Fruit fly (Drosophila melanogaster) whole organism, embryonic: Measurements from ENCODE around the gene AstA-R1.

ENCODE experiments used
- CG1024 ChIP-seq: fragments of 200-800 bp; sonication (Bioruptor generic); IDR thresholded peaks from 2 replicates; pipeline ENCODE4 v1.3.6; 2022; ENCODE audit warnings: missing biosample characterization, missing genetic modification characterization
- CG11504 ChIP-seq: fragments of 200-800 bp; sonication (Bioruptor generic); optimal IDR thresholded peaks from 3 replicates; lab custom pipeline; 2019; ENCODE audit warnings: missing biosample characterization, mild to moderate bottlenecking, missing genetic modification characterization, moderate library complexity
- CG11696 ChIP-seq: fragments of 200-800 bp; sonication (Bioruptor generic); IDR thresholded peaks from 2 replicates; pipeline ENCODE4 v1.3.6; 2022; ENCODE audit warnings: missing biosample characterization, missing genetic modification characterization
- CG12219 ChIP-seq: fragments of 200-800 bp; sonication (Bioruptor generic); optimal IDR thresholded peaks from 3 replicates; lab custom pipeline; 2018; ENCODE audit warnings: missing biosample characterization, mild to moderate bottlenecking, missing genetic modification characterization
- CG12769 ChIP-seq: fragments of 200-800 bp; sonication (Bioruptor generic); optimal IDR thresholded peaks from 2 replicates; lab custom pipeline; 2019; ENCODE audit warnings: missing biosample characterization, mild to moderate bottlenecking, missing genetic modification characterization, moderate library complexity
- CG13296 ChIP-seq: fragments of 200-800 bp; sonication (Bioruptor generic); optimal IDR thresholded peaks from 3 replicates; lab custom pipeline; 2018; ENCODE audit warnings: missing biosample characterization, mild to moderate bottlenecking, missing genetic modification characterization
- CG14710 ChIP-seq: fragments of 200-800 bp; sonication (Bioruptor generic); optimal IDR thresholded peaks from 3 replicates; lab custom pipeline; 2019; ENCODE audit warnings: missing biosample characterization, mild to moderate bottlenecking, missing genetic modification characterization, moderate library complexity
- CG15696 ChIP-seq: fragments of 200-800 bp; sonication (Bioruptor generic); optimal IDR thresholded peaks from 2 replicates; lab custom pipeline; 2019; ENCODE audit warnings: missing biosample characterization, mild to moderate bottlenecking, missing genetic modification characterization, moderate library complexity
- CG17328 ChIP-seq: fragments of 200-800 bp; sonication (Bioruptor generic); IDR thresholded peaks from 2 replicates; pipeline ENCODE4 v1.3.6; 2022; ENCODE audit warnings: missing biosample characterization, missing genetic modification characterization
- CG17359 ChIP-seq: fragments of 200-800 bp; sonication (Bioruptor generic); optimal IDR thresholded peaks from 3 replicates; lab custom pipeline; 2018; ENCODE audit warnings: missing biosample characterization, mild to moderate bottlenecking, missing genetic modification characterization, moderate library complexity
- CG17829 ChIP-seq: fragments of 200-800 bp; optimal IDR thresholded peaks from 2 replicates; lab custom pipeline; 2019; ENCODE audit warnings: missing biosample characterization, mild to moderate bottlenecking, missing genetic modification characterization, moderate library complexity
- CG1792 ChIP-seq: fragments of 200-800 bp; sonication (Bioruptor generic); optimal IDR thresholded peaks from 2 replicates; lab custom pipeline; 2016; ENCODE audit warnings: missing biosample characterization, missing genetic modification characterization
- CG1832 ChIP-seq: fragments of 200-800 bp; sonication (Bioruptor generic); optimal IDR thresholded peaks from 2 replicates; lab custom pipeline; 2017; ENCODE audit warnings: missing biosample characterization, mild to moderate bottlenecking, missing genetic modification characterization, inconsistent platforms
- CG2129 ChIP-seq: fragments of 200-800 bp; sonication (Bioruptor generic); IDR thresholded peaks from 2 replicates; pipeline ENCODE4 v1.3.6; 2022; ENCODE audit warnings: missing biosample characterization, missing genetic modification characterization; ENCODE audit not compliant: partially characterized antibody
- CG2202 ChIP-seq: fragments of 200-800 bp; sonication (Bioruptor generic); optimal IDR thresholded peaks from 2 replicates; lab custom pipeline; 2018; ENCODE audit warnings: missing biosample characterization, mild to moderate bottlenecking, missing genetic modification characterization
- CG30431 ChIP-seq: fragments of 200-800 bp; sonication (Bioruptor generic); optimal IDR thresholded peaks from 2 replicates; lab custom pipeline; 2017; ENCODE audit warnings: missing biosample characterization, missing genetic modification characterization
- CG31224 ChIP-seq: fragments of 200-800 bp; sonication (Bioruptor generic); IDR thresholded peaks from 2 replicates; pipeline ENCODE4 v1.3.6; 2022; ENCODE audit warnings: missing biosample characterization, missing genetic modification characterization
- CG42726 ChIP-seq: fragments of 200-800 bp; sonication (Bioruptor generic); IDR thresholded peaks from 2 replicates; pipeline ENCODE4 v1.3.6; 2022; ENCODE audit warnings: missing biosample characterization, missing genetic modification characterization; ENCODE audit not compliant: partially characterized antibody
- CG4404 ChIP-seq: fragments of 200-800 bp; sonication (Bioruptor generic); IDR thresholded peaks from 2 replicates; pipeline ENCODE4 v1.3.6; 2022; ENCODE audit warnings: missing biosample characterization, missing genetic modification characterization
- CG4424 ChIP-seq: fragments of 200-800 bp; sonication (Bioruptor generic); optimal IDR thresholded peaks from 3 replicates; lab custom pipeline; 2016; ENCODE audit warnings: missing biosample characterization, missing genetic modification characterization
- CG6654 ChIP-seq: fragments of 200-800 bp; sonication (Bioruptor generic); optimal IDR thresholded peaks from 2 replicates; lab custom pipeline; 2017; ENCODE audit warnings: missing biosample characterization, mild to moderate bottlenecking, missing genetic modification characterization
- CG8944 ChIP-seq: fragments of 200-800 bp; sonication (Bioruptor generic); optimal IDR thresholded peaks from 3 replicates; lab custom pipeline; 2016; ENCODE audit warnings: missing biosample characterization, missing genetic modification characterization
- Chrac-16 ChIP-seq: fragments of 200-800 bp; sonication (Bioruptor generic); optimal IDR thresholded peaks from 3 replicates; lab custom pipeline; 2016; ENCODE audit warnings: missing biosample characterization, missing genetic modification characterization
- D19B ChIP-seq: fragments of 200-800 bp; sonication (Bioruptor generic); optimal IDR thresholded peaks from 2 replicates; lab custom pipeline; 2017; ENCODE audit warnings: missing biosample characterization, mild to moderate bottlenecking, missing genetic modification characterization
- Hr3 ChIP-seq: fragments of 200-800 bp; sonication (Bioruptor generic); optimal IDR thresholded peaks from 3 replicates; lab custom pipeline; 2016; ENCODE audit warnings: missing biosample characterization, missing genetic modification characterization
- Lim3 ChIP-seq: fragments of 200-800 bp; sonication (Bioruptor generic); IDR thresholded peaks from 2 replicates; pipeline ENCODE4 v1.3.6; 2022; ENCODE audit warnings: missing biosample characterization, missing genetic modification characterization
- Mrtf ChIP-seq: fragments of 200-800 bp; sonication (Bioruptor generic); IDR thresholded peaks from 3 replicates; pipeline ENCODE4 v1.3.6; 2022; ENCODE audit warnings: missing biosample characterization, missing genetic modification characterization
- Neu2 ChIP-seq: fragments of 200-800 bp; sonication (Bioruptor generic); optimal IDR thresholded peaks from 3 replicates; lab custom pipeline; 2016; ENCODE audit warnings: missing biosample characterization, missing genetic modification characterization, borderline replicate concordance
- Oaz ChIP-seq: fragments of 200-800 bp; sonication (Bioruptor generic); IDR thresholded peaks from 2 replicates; pipeline ENCODE4 v1.3.6; 2022; ENCODE audit warnings: missing biosample characterization, missing genetic modification characterization
- Ravus ChIP-seq: fragments of 200-800 bp; sonication (Bioruptor generic); IDR thresholded peaks from 2 replicates; pipeline ENCODE4 v1.3.6; 2022; ENCODE audit warnings: missing biosample characterization, missing genetic modification characterization
- Trl ChIP-seq, 3 experiments: fragments of >200 bp in 2 of 3; fragments of 200-800 bp in 1 of 3; sonication (Bioruptor generic) in 1 of 3; optimal IDR thresholded peaks; 2 replicates in 1 of 3; 3 replicates in 2 of 3; lab custom pipeline; 2016 to 2017; ENCODE audit warnings: missing biosample characterization in 1 of 3, missing genetic modification characterization in 1 of 3
- Xrp1 ChIP-seq: fragments of 200-800 bp; sonication (Bioruptor generic); IDR thresholded peaks from 2 replicates; pipeline ENCODE4 v1.3.6; 2022; ENCODE audit warnings: missing biosample characterization, missing genetic modification characterization
- amos ChIP-seq: fragments of 200-800 bp; sonication (Bioruptor generic); IDR thresholded peaks from 2 replicates; pipeline ENCODE4 v1.3.6; 2022; ENCODE audit warnings: missing biosample characterization, missing genetic modification characterization; ENCODE audit not compliant: partially characterized antibody
- ato ChIP-seq: fragments of 200-800 bp; sonication (Bioruptor generic); IDR thresholded peaks from 2 replicates; pipeline ENCODE4 v1.3.6; 2022; ENCODE audit warnings: missing biosample characterization, missing genetic modification characterization; ENCODE audit not compliant: partially characterized antibody
- chn ChIP-seq: fragments of 200-800 bp; sonication (Bioruptor generic); optimal IDR thresholded peaks from 2 replicates; lab custom pipeline; 2016; ENCODE audit warnings: missing biosample characterization, missing genetic modification characterization
- crp ChIP-seq, 2 experiments: fragments of 200-800 bp; sonication (Bioruptor generic); optimal IDR thresholded peaks; 2 replicates in 1 of 2; 3 replicates in 1 of 2; lab custom pipeline; 2017; ENCODE audit warnings: missing biosample characterization in 2 of 2, missing genetic modification characterization in 2 of 2, mild to moderate bottlenecking in 1 of 2, moderate library complexity in 1 of 2
- fd3F ChIP-seq: fragments of 200-800 bp; sonication (Bioruptor generic); optimal IDR thresholded peaks from 2 replicates; lab custom pipeline; 2018; ENCODE audit warnings: missing biosample characterization, mild to moderate bottlenecking, missing genetic modification characterization, moderate library complexity
- gfzf ChIP-seq: fragments of 200-800 bp; sonication (Bioruptor generic); optimal IDR thresholded peaks from 2 replicates; lab custom pipeline; 2016; ENCODE audit warnings: missing biosample characterization, mild to moderate bottlenecking, missing genetic modification characterization, moderate library complexity
- h ChIP-seq: fragments of >200 bp; optimal IDR thresholded peaks from 2 replicates; lab custom pipeline; 2017
- lilli ChIP-seq: fragments of 200-800 bp; sonication (Bioruptor generic); optimal IDR thresholded peaks from 3 replicates; lab custom pipeline; 2016; ENCODE audit warnings: missing biosample characterization, missing genetic modification characterization
- pan ChIP-seq, 4 experiments: fragments of >200 bp in 3 of 4; fragments of 200-800 bp in 1 of 4; sonication (Bioruptor generic) in 1 of 4; optimal IDR thresholded peaks in 3 of 4; IDR thresholded peaks in 1 of 4; 2 replicates each; pipeline versions ENCODE4 v1.3.6 to Lab custom; 2017 to 2022; ENCODE audit warnings: missing biosample characterization in 2 of 4, missing genetic modification characterization in 2 of 4, mixed read lengths in 1 of 4
- pros ChIP-seq: fragments of 200-800 bp; sonication (Bioruptor generic); optimal IDR thresholded peaks from 3 replicates; lab custom pipeline; 2019; ENCODE audit warnings: missing biosample characterization, mild to moderate bottlenecking, missing genetic modification characterization, moderate library complexity
- psq ChIP-seq: fragments of 200-800 bp; sonication (Bioruptor generic); optimal IDR thresholded peaks from 2 replicates; lab custom pipeline; 2017; ENCODE audit warnings: missing biosample characterization, missing genetic modification characterization
- repo ChIP-seq: fragments of 200-800 bp; sonication (Bioruptor generic); optimal IDR thresholded peaks from 2 replicates; lab custom pipeline; 2016; ENCODE audit warnings: missing biosample characterization, missing genetic modification characterization
- sisA ChIP-seq: fragments of 200-800 bp; sonication (Bioruptor generic); IDR thresholded peaks from 2 replicates; pipeline ENCODE4 v1.3.6; 2022; ENCODE audit warnings: missing biosample characterization, missing genetic modification characterization
- so ChIP-seq: fragments of 200-800 bp; sonication (Bioruptor generic); IDR thresholded peaks from 3 replicates; pipeline ENCODE4 v1.3.6; 2022; ENCODE audit warnings: missing biosample characterization, missing genetic modification characterization
- sug ChIP-seq: fragments of 200-800 bp; optimal IDR thresholded peaks from 2 replicates; lab custom pipeline; 2019; ENCODE audit warnings: missing biosample characterization, mild to moderate bottlenecking, missing genetic modification characterization, moderate library complexity
- wdn ChIP-seq: fragments of 200-800 bp; sonication (Bioruptor generic); IDR thresholded peaks from 2 replicates; pipeline ENCODE4 v1.3.6; 2022; ENCODE audit warnings: missing biosample characterization, missing genetic modification characterization
- zfh1 ChIP-seq: fragments of 200-800 bp; sonication (Bioruptor generic); IDR thresholded peaks from 3 replicates; pipeline ENCODE4 v1.3.6; 2022; ENCODE audit warnings: missing biosample characterization, missing genetic modification characterization

The AstA-R1 gene

DNA sequence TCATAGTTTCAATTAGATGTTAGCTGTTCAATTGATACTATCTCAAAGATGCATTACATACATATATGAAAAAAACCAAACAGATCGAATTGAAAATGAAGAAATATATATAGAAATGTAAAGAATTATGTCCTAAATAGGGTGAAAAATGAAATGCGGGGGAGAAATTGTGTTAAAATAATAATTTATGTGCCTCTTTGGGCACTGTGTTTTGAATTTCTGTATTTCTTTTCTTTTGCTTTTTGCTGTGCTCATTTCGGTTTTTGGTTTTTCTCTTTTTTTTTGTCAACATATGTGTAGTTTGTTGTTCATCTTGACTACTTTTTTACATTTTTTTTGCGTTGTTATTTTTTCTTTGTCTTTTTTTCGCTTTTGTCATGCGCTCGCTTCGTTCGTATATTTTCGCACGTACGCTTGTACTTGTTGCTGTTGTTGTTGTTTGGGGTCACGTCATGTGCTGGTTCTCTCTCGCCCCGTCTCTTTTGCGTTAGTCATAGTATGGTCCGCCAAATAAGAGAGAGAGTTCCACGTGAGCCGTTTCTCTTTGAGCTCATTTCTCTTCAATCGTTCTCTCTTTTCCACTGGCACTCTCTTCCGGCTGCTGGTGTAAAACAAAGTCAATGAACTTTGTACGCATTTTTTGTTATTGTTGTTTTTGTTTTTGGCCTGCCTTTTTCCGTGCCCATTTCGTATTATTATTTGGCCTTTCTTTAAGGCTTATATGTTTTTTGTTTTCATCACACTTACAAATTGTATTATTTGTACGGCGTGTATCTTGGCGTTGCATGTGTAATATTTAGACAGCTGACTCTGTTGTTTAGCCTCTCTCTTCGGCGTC is 121.0 kb downstream of the AstA-R1 start (continued):
- TF ChIP-seq gfzf (GFP tag; lab: Kevin White, UChicago) (no peak), CG42726 (GFP tag; lab: Robert Waterston, UW) (no peak), Xrp1 (GFP tag; lab: Robert Waterston, UW) (no peak; the same call in 1 of the 2 replicates), CG31224 (GFP tag; lab: Robert Waterston, UW) (no peak), CG13296 (GFP tag; lab: Kevin White, UChicago) (peak; percentile 20), CG2202 (no peak), Hr3 (no peak), wdn (GFP tag; lab: Robert Waterston, UW) (no peak), CG17328 (GFP tag; lab: Robert Waterston, UW) (no peak), CG1792 (GFP tag; lab: Kevin White, UChicago) (no peak), CG2129 (GFP tag; lab: Robert Waterston, UW) (no peak), CG17829 (tag; lab: Kevin White, UChicago) (no peak), Ravus (no peak), CG30431 (GFP tag; lab: Kevin White, UChicago) (no peak), CG1024 (GFP tag; lab: Robert Waterston, UW) (no peak), CG4404 (GFP tag; lab: Robert Waterston, UW) (no peak), CG12219 (no peak), zfh1 (GFP tag; lab: Robert Waterston, UW) (no peak), pros (GFP tag; lab: Kevin White, UChicago) (no peak), psq (no peak), crp (GFP tag; optimal IDR thresholded peaks at IDR 0.05; lab: Kevin White, UChicago) (no peak), CG12769 (tag; lab: Kevin White, UChicago) (no peak), Lim3 (GFP tag; lab: Robert Waterston, UW) (no peak), CG11696 (GFP tag; lab: Robert Waterston, UW) (no peak), CG1832 (no peak), sug (no peak), so (GFP tag; lab: Robert Waterston, UW) (no peak), CG11504 (tag; lab: Kevin White, UChicago) (no peak), h (lab: Kevin White, UChicago) (no peak), CG14710 (no peak), Chrac-16 (no peak), Mrtf (no peak), repo (GFP tag; lab: Kevin White, UChicago) (no peak), Trl (optimal IDR thresholded peaks at IDR 0.05; lab: Kevin White, UChicago) (peak; percentile 98 to 99), Trl (GFP tag; optimal IDR thresholded peaks at IDR 0.05; lab: Kevin White, UChicago) (no peak), ato (GFP tag; lab: Robert Waterston, UW) (no peak), Neu2 (GFP tag; lab: Kevin White, UChicago) (no peak), CG15696 (tag; lab: Kevin White, UChicago) (no peak), D19B (no peak), amos (no peak), fd3F (GFP tag; lab: Kevin White, UChicago) (no peak), CG6654 (GFP tag; lab: Kevin White, UChicago) (no peak), chn (no peak), sisA (GFP tag; lab: Robert Waterston, UW) (no peak), lilli (GFP tag; lab: Kevin White, UChicago) (peak; percentile 33), CG8944 (no peak), Oaz (no peak), CG4424 (GFP tag; lab: Kevin White, UChicago) (no peak), pan (optimal IDR thresholded peaks at IDR 0.05; lab: Kevin White, UChicago) (no peak), pan (GFP tag; optimal IDR thresholded peaks at IDR 0.05 in 1 of 2, IDR thresholded peaks at IDR 0.05 in 1 of 2) (no peak), CG17359 (tag; lab: Kevin White, UChicago) (no peak)
